Worm (Caenorhabditis elegans) whole organism, midembryonic: Measurements from ENCODE around the gene sec-15.

Source experiments
- T22C8.4 ChIP-seq: fragments of 200-800 bp; sonication (Bioruptor generic); IDR thresholded peaks from 2 replicates; pipeline ENCODE4 v1.3.6; 2022; ENCODE audit warnings: missing genetic modification characterization, missing compliant biosample characterization
- cog-1 ChIP-seq: sonication (generic microtip); optimal IDR thresholded peaks from 2 replicates; lab custom pipeline; 2016; ENCODE audit warnings: missing genetic modification characterization, missing compliant biosample characterization
- flt-1 ChIP-seq: fragments of 200-800 bp; sonication (Bioruptor generic); IDR thresholded peaks from 2 replicates; pipeline ENCODE4 v1.3.6; 2022; ENCODE audit warnings: missing genetic modification characterization, missing compliant biosample characterization
- klf-2 ChIP-seq: fragments of 200-800 bp; sonication (Bioruptor generic); conservative IDR thresholded peaks from 2 replicates; pipeline ENCODE4 v1.3.6; 2022; ENCODE audit warnings: missing genetic modification reagents, missing genetic modification characterization, missing compliant biosample characterization
- med-1 ChIP-seq: sonication (generic microtip); optimal IDR thresholded peaks from 2 replicates; lab custom pipeline; 2017; ENCODE audit warnings: missing genetic modification characterization, mild to moderate bottlenecking, missing compliant biosample characterization, antibody characterized with exemption, missing genetic modification reagents; ENCODE audit not compliant: insufficient read depth
- ref-1 ChIP-seq: fragments of 200-800 bp; sonication (Bioruptor generic); conservative IDR thresholded peaks from 2 replicates; pipeline ENCODE4 v1.3.6; 2022; ENCODE audit warnings: missing genetic modification reagents, missing genetic modification characterization, missing compliant biosample characterization
- tab-1 ChIP-seq: fragments of 200-800 bp; sonication (Bioruptor generic); IDR thresholded peaks from 2 replicates; pipeline ENCODE4 v1.3.6; 2022; ENCODE audit warnings: missing genetic modification characterization, missing compliant biosample characterization
- ztf-23 ChIP-seq: fragments of 200-800 bp; sonication (Bioruptor generic); IDR thresholded peaks from 2 replicates; pipeline ENCODE4 v1.3.6; 2022; ENCODE audit warnings: missing genetic modification reagents, missing genetic modification characterization, missing compliant biosample characterization

DNA sequence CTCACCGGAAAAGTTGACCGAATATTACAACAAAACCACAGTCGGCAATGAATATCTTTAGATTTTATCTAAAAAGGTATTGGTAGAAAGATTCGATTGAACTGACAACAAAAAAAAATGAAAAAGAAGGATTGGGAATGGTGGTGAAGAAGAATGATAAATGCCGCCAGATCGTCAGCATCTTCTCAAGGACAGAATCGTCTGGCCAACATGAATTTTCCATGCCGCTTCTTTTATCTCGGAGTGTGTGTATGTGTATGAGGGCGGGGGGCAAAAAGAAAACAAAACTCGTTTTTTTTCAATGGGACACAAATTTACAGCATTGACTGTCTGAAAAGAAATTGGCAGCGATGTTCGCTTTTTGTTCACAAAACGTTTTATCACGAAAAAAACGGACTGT is 40.4 kb upstream of the sec-15 start:
- TF ChIP-seq med-1 (no peak), tab-1 (GFP tag; lab: Robert Waterston, UW) (no peak), T22C8.4 (GFP tag; lab: Robert Waterston, UW) (no peak), flt-1 (GFP tag; lab: Robert Waterston, UW) (no peak), klf-2 (GFP tag; lab: Robert Waterston, UW) (no peak), cog-1 (tag; lab: Kevin White, UChicago) (no peak), ref-1 (no peak), ztf-23 (no peak)
